Worm (Caenorhabditis elegans): ENCODE results near the gene F58B4.6.

- no peak for TF ChIP-seq nhr-12 (tag; optimal IDR thresholded peaks at IDR 0.05)
- no peak for TF ChIP-seq nhr-77 (tag; optimal IDR thresholded peaks at IDR 0.05)
- no peak for TF ChIP-seq mdl-1 (tag; optimal IDR thresholded peaks at IDR 0.05)
- no peak for TF ChIP-seq aly-2 (tag; optimal IDR thresholded peaks at IDR 0.05)
- no peak for TF ChIP-seq mml-1 (tag; optimal IDR thresholded peaks at IDR 0.05)
- TF ChIP-seq ZK546.5 (tag; optimal IDR thresholded peaks at IDR 0.05): no peak
- no peak for TF ChIP-seq nhr-67 (tag; optimal IDR thresholded peaks at IDR 0.05)
- no peak for TF ChIP-seq nhr-23 (tag; optimal IDR thresholded peaks at IDR 0.05)
- no peak for TF ChIP-seq lin-39 (tag; optimal IDR thresholded peaks at IDR 0.05)
- TF ChIP-seq unc-39 (tag; optimal IDR thresholded peaks at IDR 0.05): no peak
Observed at ce11 chrV:10915922-10916321, 8.9 kb upstream of the F58B4.6 start.
